Fruit fly (Drosophila melanogaster): Measurements from ENCODE around the gene CG43051.

CG43051 gene

dm6 chr2L:12528376-12528775 lies 20.6 kb downstream of the CG43051 start:
- TF ChIP-seq dsf (GFP tag; optimal IDR thresholded peaks at IDR 0.05; ENCODE audit: borderline replicate concordance) (no peak), HLH106 (tag; optimal IDR thresholded peaks at IDR 0.05) (no peak), Hr83 (GFP tag; optimal IDR thresholded peaks at IDR 0.05; ENCODE audit: poor library complexity, severe bottlenecking) (peak; percentile 17), h (GFP tag; optimal IDR thresholded peaks at IDR 0.05) (peak; percentile 4), sv (GFP tag; optimal IDR thresholded peaks at IDR 0.05) (no peak), Abd-B (GFP tag; optimal IDR thresholded peaks at IDR 0.05) (no peak)

DNA sequence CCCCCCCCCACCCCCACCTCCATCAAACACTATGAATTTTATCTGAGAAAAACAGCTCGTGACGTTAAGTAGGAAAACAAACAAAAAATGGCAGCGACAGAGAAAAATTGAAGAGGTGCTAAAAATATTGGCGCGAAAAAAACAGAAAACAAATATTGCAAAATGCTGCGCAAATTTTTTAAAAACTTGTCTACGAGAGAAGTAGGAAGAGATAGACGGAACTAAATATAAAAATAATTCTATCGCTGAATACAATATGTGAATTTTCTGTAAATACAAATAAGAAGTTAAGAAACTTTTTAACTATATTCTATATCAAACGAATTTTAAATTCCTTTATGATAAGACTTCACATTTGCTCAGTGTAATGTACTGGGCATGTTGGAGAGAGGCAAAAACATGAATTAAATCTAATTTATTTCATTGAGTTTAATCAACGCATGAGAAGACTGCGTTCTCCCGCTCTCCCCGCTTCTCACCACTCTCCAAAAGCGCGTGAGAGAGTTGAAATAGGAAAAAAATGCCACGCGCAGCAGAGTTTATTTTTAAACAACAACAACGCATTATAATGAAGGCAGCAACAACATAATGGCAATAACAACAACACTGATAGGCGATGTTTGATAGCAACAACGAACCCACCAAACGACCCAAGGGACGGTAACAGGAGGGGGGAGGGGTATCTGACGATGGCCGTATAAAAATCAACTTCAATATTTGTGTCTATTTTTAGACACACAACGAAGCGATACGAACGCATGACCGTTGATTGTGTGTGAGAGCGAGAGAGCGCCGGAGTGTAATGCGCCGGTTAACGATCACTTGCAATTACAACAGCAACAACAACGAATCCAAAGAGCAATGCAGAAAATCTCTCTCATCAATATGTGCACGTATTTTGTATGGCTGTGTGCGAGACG lies 21.6 kb downstream of the CG43051 start:
- no peak for TF ChIP-seq Rel (GFP tag; optimal IDR thresholded peaks at IDR 0.05)
- peak; percentile 83 for TF ChIP-seq Rel (tag; optimal IDR thresholded peaks at IDR 0.05)
- TF ChIP-seq foxo (GFP tag; optimal IDR thresholded peaks at IDR 0.05): peak in 1 of 2 experiments; percentile 1
- peak; percentile 8 for TF ChIP-seq brk (GFP tag; optimal IDR thresholded peaks at IDR 0.05)
- peak; percentile 77 to 88 for TF ChIP-seq dl (GFP tag; optimal IDR thresholded peaks at IDR 0.05; ENCODE audit: insufficient read depth in 1 of 2, partially characterized antibody in 2 of 2)
- TF ChIP-seq HLH106 (tag; optimal IDR thresholded peaks at IDR 0.05): peak; percentile 8
- TF ChIP-seq Abd-B (GFP tag; optimal IDR thresholded peaks at IDR 0.05): no peak
- TF ChIP-seq br (GFP tag; optimal IDR thresholded peaks at IDR 0.05): peak; percentile 80
- peak; percentile 43 for TF ChIP-seq Sp1 (GFP tag; optimal IDR thresholded peaks at IDR 0.05)
- peak; percentile 27 for TF ChIP-seq fru (GFP tag; optimal IDR thresholded peaks at IDR 0.05)
- peak; percentile 35 for TF ChIP-seq Hnf4 (GFP tag; optimal IDR thresholded peaks at IDR 0.05)
- no peak for TF ChIP-seq sv (GFP tag; optimal IDR thresholded peaks at IDR 0.05)
- peak; percentile 76 for TF ChIP-seq Hr83 (GFP tag; optimal IDR thresholded peaks at IDR 0.05; ENCODE audit: poor library complexity, severe bottlenecking)
- TF ChIP-seq Dif (GFP tag; optimal IDR thresholded peaks at IDR 0.05; ENCODE audit: partially characterized antibody): peak; percentile 74
- TF ChIP-seq Vsx2 (GFP tag; optimal IDR thresholded peaks at IDR 0.05; ENCODE audit: partially characterized antibody): no peak
- TF ChIP-seq usp (GFP tag; optimal IDR thresholded peaks at IDR 0.05): no peak
- peak; percentile 66 for TF ChIP-seq psq (GFP tag; optimal IDR thresholded peaks at IDR 0.05)
- peak; percentile 24 for TF ChIP-seq jim (GFP tag; optimal IDR thresholded peaks at IDR 0.05)
- peak; percentile 92 for TF ChIP-seq h (GFP tag; optimal IDR thresholded peaks at IDR 0.05)

DNA sequence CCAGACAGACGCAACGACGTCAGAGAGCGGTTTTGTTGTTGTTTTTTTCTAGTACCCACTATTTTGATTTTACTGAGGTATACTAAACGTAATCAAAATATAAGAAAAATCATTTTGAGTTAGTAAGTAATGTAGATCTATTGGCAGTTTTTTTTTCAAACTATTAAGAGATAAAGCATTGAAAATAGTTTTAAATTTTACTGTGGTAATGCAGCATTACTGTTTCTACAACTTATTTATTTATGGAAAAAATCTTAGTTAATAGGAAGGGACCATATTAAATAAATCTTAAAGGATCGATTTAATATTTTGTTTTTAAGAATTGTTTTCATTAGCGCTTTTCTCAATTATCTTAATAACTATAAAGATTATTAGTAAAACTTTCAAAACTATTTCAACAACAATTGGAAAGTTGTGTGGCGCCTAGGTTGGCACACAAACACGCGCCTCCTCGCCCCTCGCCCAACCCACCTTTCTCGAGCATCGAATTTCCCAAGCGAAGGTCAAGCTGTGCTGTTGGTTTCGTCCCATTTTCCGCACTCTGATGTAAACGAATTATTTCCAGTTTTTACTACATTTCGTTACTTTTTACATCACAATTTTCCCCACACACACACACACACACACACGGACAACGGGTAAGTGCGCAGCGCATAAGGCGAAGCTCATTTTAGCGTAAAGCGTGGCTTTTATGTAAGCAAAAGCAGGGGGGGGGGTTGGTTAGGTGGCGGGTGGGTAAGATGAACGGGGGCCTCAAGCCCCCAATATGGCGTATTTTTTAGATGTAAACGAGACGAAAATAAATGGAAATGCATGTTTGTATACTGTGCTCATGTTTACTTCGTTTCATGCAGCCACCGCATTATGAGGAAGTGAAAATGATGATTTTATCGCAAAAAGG lies 22.5 kb downstream of the CG43051 start:
- TF ChIP-seq HLH106 (tag; optimal IDR thresholded peaks at IDR 0.05) (no peak), dl (GFP tag; optimal IDR thresholded peaks at IDR 0.05; ENCODE audit: insufficient read depth in 1 of 2, partially characterized antibody in 2 of 2) (no peak), CG32264 (GFP tag; optimal IDR thresholded peaks at IDR 0.05) (no peak), Jra (GFP tag; optimal IDR thresholded peaks at IDR 0.05) (no peak), dmrt93B (GFP tag; optimal IDR thresholded peaks at IDR 0.05) (no peak), woc (GFP tag; optimal IDR thresholded peaks at IDR 0.05) (no peak), Sp1 (GFP tag; optimal IDR thresholded peaks at IDR 0.05) (no peak), dsf (GFP tag; optimal IDR thresholded peaks at IDR 0.05; ENCODE audit: borderline replicate concordance) (no peak), br (GFP tag; optimal IDR thresholded peaks at IDR 0.05) (no peak), lola (GFP tag; optimal IDR thresholded peaks at IDR 0.05) (no peak), pan (optimal IDR thresholded peaks at IDR 0.05) (no peak), sage (GFP tag; optimal IDR thresholded peaks at IDR 0.05) (no peak), Mio (GFP tag; optimal IDR thresholded peaks at IDR 0.05) (no peak), psq (GFP tag; optimal IDR thresholded peaks at IDR 0.05) (no peak), brk (GFP tag; optimal IDR thresholded peaks at IDR 0.05) (no peak), Rel (GFP tag; optimal IDR thresholded peaks at IDR 0.05) (no peak), Rel (tag; optimal IDR thresholded peaks at IDR 0.05) (no peak), h (GFP tag; optimal IDR thresholded peaks at IDR 0.05) (no peak), Hr83 (GFP tag; optimal IDR thresholded peaks at IDR 0.05; ENCODE audit: poor library complexity, severe bottlenecking) (no peak), Abd-B (GFP tag; optimal IDR thresholded peaks at IDR 0.05) (no peak)

dm6 chr2L:12532628-12533027 lies 24.9 kb downstream of the CG43051 start:
- TF ChIP-seq Jra (GFP tag; optimal IDR thresholded peaks at IDR 0.05) (no peak), dl (GFP tag; optimal IDR thresholded peaks at IDR 0.05; ENCODE audit: insufficient read depth in 1 of 2, partially characterized antibody in 2 of 2) (no peak), Myc (optimal IDR thresholded peaks at IDR 0.05) (no peak), pan (optimal IDR thresholded peaks at IDR 0.05) (no peak), GATAd (GFP tag; optimal IDR thresholded peaks at IDR 0.05) (no peak)

Data from whole organism, wandering third instar larva.